Fruit fly (Drosophila melanogaster): Measurements from ENCODE around the gene Dysb.

The Dysb gene

DNA sequence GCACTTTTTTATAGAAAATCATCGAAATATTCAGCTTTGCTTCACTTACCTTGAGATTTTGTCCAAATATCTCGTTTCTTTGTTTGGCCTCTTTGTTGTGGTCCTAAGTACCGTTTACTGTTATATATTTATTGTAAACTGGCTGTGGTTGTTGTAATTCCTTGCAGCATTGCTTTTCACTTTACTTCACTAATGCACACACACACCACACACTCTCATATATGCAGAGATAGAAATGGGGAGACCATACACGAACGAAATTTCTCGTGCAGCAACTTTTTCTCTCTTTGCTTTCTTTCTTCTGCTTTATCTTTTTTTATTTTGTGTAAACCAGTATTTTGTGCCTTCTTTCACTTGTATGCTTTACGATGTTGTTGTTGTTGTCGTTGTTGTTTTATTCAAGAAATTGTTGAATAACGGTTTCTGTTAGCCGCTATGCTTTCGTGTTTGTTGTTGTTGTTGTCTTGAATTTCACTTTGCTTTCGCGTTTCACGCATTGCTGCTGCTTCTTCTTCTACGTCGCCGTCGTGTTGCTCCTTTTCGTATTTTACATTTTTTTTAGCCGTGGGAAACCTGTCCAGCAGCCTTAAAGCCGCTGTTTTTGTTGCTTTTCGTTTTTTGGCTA is 48.2 kb upstream of the Dysb start (continued):
- TF ChIP-seq Drgx (GFP tag; IDR thresholded peaks at IDR 0.05) (peak; percentile 51; the same call in 1 of the 2 replicates), CG31224 (GFP tag; IDR thresholded peaks at IDR 0.05) (no peak), tgo (GFP tag; IDR thresholded peaks at IDR 0.05) (no peak), Poxn (GFP tag; IDR thresholded peaks at IDR 0.05) (no peak), CG7357 (GFP tag; IDR thresholded peaks at IDR 0.05) (no peak), CG17359 (tag; optimal IDR thresholded peaks at IDR 0.05) (no peak), CG12219 (GFP tag; optimal IDR thresholded peaks at IDR 0.05) (no peak), Doc2 (GFP tag; IDR thresholded peaks at IDR 0.05) (no peak), Side (GFP tag; optimal IDR thresholded peaks at IDR 0.05) (no peak), yki (optimal IDR thresholded peaks at IDR 0.05) (no peak), h (optimal IDR thresholded peaks at IDR 0.05) (no peak), stc (GFP tag; IDR thresholded peaks at IDR 0.05) (no peak), CG2712 (tag; optimal IDR thresholded peaks at IDR 0.05) (no peak), Ets97D (GFP tag; optimal IDR thresholded peaks at IDR 0.05) (no peak), psq (GFP tag; optimal IDR thresholded peaks at IDR 0.05) (peak; percentile 47), run (tag; optimal IDR thresholded peaks at IDR 0.05) (no peak), ci (GFP tag; IDR thresholded peaks at IDR 0.05) (no peak), dan (GFP tag; IDR thresholded peaks at IDR 0.05) (no peak), amos (GFP tag; IDR thresholded peaks at IDR 0.05; ENCODE audit: partially characterized antibody) (no peak), CG4730 (GFP tag; IDR thresholded peaks at IDR 0.05) (no peak), CG13123 (GFP tag; optimal IDR thresholded peaks at IDR 0.05) (no peak), CG17829 (tag; optimal IDR thresholded peaks at IDR 0.05) (peak; percentile 2), CTCF (GFP tag; optimal IDR thresholded peaks at IDR 0.05) (no peak), CG11085 (GFP tag; IDR thresholded peaks at IDR 0.05) (no peak), cwo (GFP tag; optimal IDR thresholded peaks at IDR 0.05) (no peak), row (GFP tag; IDR thresholded peaks at IDR 0.05) (no peak), dpn (GFP tag; optimal IDR thresholded peaks at IDR 0.05) (no peak), kni (GFP tag; optimal IDR thresholded peaks at IDR 0.05) (peak; percentile 41), CG15479 (GFP tag; optimal IDR thresholded peaks at IDR 0.05) (no peak), Med (GFP tag) (peak; percentile 42), Hand (GFP tag; optimal IDR thresholded peaks at IDR 0.05) (no peak), CoRest (tag; optimal IDR thresholded peaks at IDR 0.05) (no peak), Pdp1 (GFP tag; optimal IDR thresholded peaks at IDR 0.05) (peak in 1 of 2 experiments; percentile 47), sna (GFP tag; IDR thresholded peaks at IDR 0.05; ENCODE audit: partially characterized antibody) (no peak), E2f2 (GFP tag; IDR thresholded peaks at IDR 0.05) (no peak), CG15514 (GFP tag; optimal IDR thresholded peaks at IDR 0.05) (peak; percentile 3), grn (GFP tag; optimal IDR thresholded peaks at IDR 0.05) (no peak), TFAM (GFP tag; optimal IDR thresholded peaks at IDR 0.05) (no peak), Sin3A (optimal IDR thresholded peaks at IDR 0.05) (no peak), gce (GFP tag; IDR thresholded peaks at IDR 0.05) (no peak), Eip74EF (GFP tag; optimal IDR thresholded peaks at IDR 0.05) (no peak), CG8924 (tag; optimal IDR thresholded peaks at IDR 0.05) (no peak), Dad (GFP tag; optimal IDR thresholded peaks at IDR 0.05) (no peak), tio (GFP tag; optimal IDR thresholded peaks at IDR 0.05) (no peak), CG32767 (GFP tag; IDR thresholded peaks at IDR 0.05) (no peak), CG4360 (GFP tag; IDR thresholded peaks at IDR 0.05) (peak; percentile 94)
